Worm (Caenorhabditis elegans) whole organism, L3 larva: Measurements from ENCODE around the gene EEED8.14.

Experiments
- ceh-82 ChIP-seq: fragments of 150-350 bp; optimal IDR thresholded peaks from 2 replicates; lab custom pipeline; 2014; ENCODE audit warnings: missing biosample characterization, missing genetic modification characterization
- nhr-28 ChIP-seq: fragments of 150-350 bp; optimal IDR thresholded peaks from 2 replicates; lab custom pipeline; 2014; ENCODE audit warnings: missing biosample characterization, missing genetic modification characterization
- nhr-76 ChIP-seq: fragments of 150-350 bp; sonication (generic microtip); optimal IDR thresholded peaks from 5 replicates; lab custom pipeline; 2014; ENCODE audit warnings: missing biosample characterization, missing genetic modification characterization
- ztf-11 ChIP-seq: fragments of 150-350 bp; optimal IDR thresholded peaks from 2 replicates; lab custom pipeline; 2014; ENCODE audit warnings: missing biosample characterization, missing genetic modification characterization

DNA sequence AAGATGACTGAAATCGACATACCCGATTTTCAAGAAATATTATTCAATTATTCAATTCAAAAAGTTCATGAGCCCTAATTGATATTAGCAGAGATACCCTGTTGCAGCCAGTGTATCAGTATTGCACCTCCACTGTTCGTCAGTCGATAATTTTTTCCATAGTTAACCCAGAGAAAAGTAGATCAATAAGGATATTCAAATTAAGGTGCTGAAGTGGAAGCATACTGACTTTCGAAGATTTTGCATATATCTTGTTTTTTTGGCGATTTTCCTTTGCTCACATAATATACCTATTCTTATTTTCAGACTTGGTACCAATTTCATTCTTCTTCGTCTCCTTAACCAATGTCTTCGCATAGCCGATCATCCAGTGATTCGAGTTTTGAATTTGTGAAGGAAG is 5.1 kb upstream of the EEED8.14 start, which contains the start of gene EEED8.15:
- TF ChIP-seq ztf-11 (no peak), ceh-82 (tag; lab: Kevin White, UChicago) (no peak), nhr-76 (tag; lab: Kevin White, UChicago) (no peak), nhr-28 (tag; lab: Kevin White, UChicago) (no peak)
